Worm (Caenorhabditis elegans): ENCODE data around the gene C14A6.6.

The C14A6.6 gene

DNA sequence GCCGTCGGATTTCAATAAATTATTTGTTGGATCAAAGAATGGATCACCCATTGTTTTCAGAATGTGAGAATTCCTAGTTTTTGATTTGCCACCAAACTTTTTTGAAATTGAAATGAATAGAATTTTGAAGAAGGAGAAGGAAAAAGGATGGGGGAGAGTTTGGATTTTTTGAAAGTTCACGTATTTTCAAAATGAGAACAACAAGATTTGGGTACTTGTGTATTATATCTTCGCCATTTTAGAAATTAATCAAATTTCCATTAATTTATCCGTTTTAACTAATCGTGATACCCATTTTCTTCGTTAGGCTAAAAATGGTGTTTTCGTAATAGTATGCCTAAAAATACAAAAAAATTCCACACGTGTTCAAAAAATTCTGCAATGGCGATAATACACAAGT lies 4.5 kb upstream of the C14A6.6 start, which contains the start of gene C14A6.8:
C14A6.8 (minus strand) TSS at position 101 of the 400 bp plus-strand sequence.
- TF ChIP-seq M03D4.4 (tag; optimal IDR thresholded peaks at IDR 0.05) (no peak), lin-32 (GFP tag; optimal IDR thresholded peaks at IDR 0.05) (no peak), nhr-28 (tag; optimal IDR thresholded peaks at IDR 0.05) (no peak), mls-2 (tag; optimal IDR thresholded peaks at IDR 0.05) (no peak), ces-1 (GFP tag; optimal IDR thresholded peaks at IDR 0.05) (no peak), sem-2 (GFP tag; optimal IDR thresholded peaks at IDR 0.05) (no peak), ceh-39 (tag; optimal IDR thresholded peaks at IDR 0.05) (no peak), nhr-237 (tag; optimal IDR thresholded peaks at IDR 0.05) (no peak), unc-62 (GFP tag; optimal IDR thresholded peaks at IDR 0.05) (no peak), drap-1 (GFP tag; optimal IDR thresholded peaks at IDR 0.05) (no peak), unc-120 (tag; optimal IDR thresholded peaks at IDR 0.05; ENCODE audit: poor library complexity, severe bottlenecking) (no peak)

- TF ChIP-seq nhr-2 (tag; optimal IDR thresholded peaks at IDR 0.05) (no peak), lin-13 (tag; optimal IDR thresholded peaks at IDR 0.05) (no peak), sptf-1 (tag; optimal IDR thresholded peaks at IDR 0.05) (no peak), ham-2 (GFP tag; optimal IDR thresholded peaks at IDR 0.05) (no peak), elt-3 (tag; optimal IDR thresholded peaks at IDR 0.05) (no peak), cnd-1 (tag; optimal IDR thresholded peaks at IDR 0.05) (no peak)
Measured at ce11 chrV:18168266-18168665, 1.2 kb upstream of the C14A6.6 start, which contains the start of gene C14A6.7. TSS of gene C14A6.7 (minus strand) at chrV:18168366.

- no peak for TF ChIP-seq nhr-28 (tag; optimal IDR thresholded peaks at IDR 0.05)
- TF ChIP-seq zip-8 (tag; optimal IDR thresholded peaks at IDR 0.05): no peak
- TF ChIP-seq cnd-1 (tag; optimal IDR thresholded peaks at IDR 0.05): no peak
Measured at ce11 chrV:18164758-18165157, 2.3 kb downstream of the C14A6.6 start, which contains the start of gene C14A6.5. TSS of gene C14A6.5 (minus strand) at chrV:18164858.

ce11 chrV:18163434-18163833 lies 3.6 kb downstream of the C14A6.6 start:
- TF ChIP-seq ceh-83 (GFP tag; optimal IDR thresholded peaks at IDR 0.05): no peak
- TF ChIP-seq mab-5 (tag; optimal IDR thresholded peaks at IDR 0.05): no peak
- peak; percentile 96 for TF ChIP-seq zip-8 (tag; optimal IDR thresholded peaks at IDR 0.05)
- no peak for TF ChIP-seq unc-39 (tag; optimal IDR thresholded peaks at IDR 0.05)
- TF ChIP-seq mep-1 (tag; optimal IDR thresholded peaks at IDR 0.05): no peak

- TF ChIP-seq drap-1 (GFP tag; optimal IDR thresholded peaks at IDR 0.05): no peak
- TF ChIP-seq snpc-4 (tag; optimal IDR thresholded peaks at IDR 0.05): no peak
- TF ChIP-seq zip-8 (tag; optimal IDR thresholded peaks at IDR 0.05): no peak
- TF ChIP-seq nhr-76 (tag; optimal IDR thresholded peaks at IDR 0.05): no peak
- TF ChIP-seq elt-3 (tag; optimal IDR thresholded peaks at IDR 0.05): no peak
- no peak for TF ChIP-seq unc-62 (GFP tag; optimal IDR thresholded peaks at IDR 0.05)
- TF ChIP-seq bed-3 (GFP tag; optimal IDR thresholded peaks at IDR 0.05): no peak
- no peak for TF ChIP-seq mab-5 (tag; optimal IDR thresholded peaks at IDR 0.05)
Measured at ce11 chrV:18162568-18162967, 4.5 kb downstream of the C14A6.6 start, which contains the start of gene C14A6.12. TSS of gene C14A6.12 (minus strand) at chrV:18162668.

DNA sequence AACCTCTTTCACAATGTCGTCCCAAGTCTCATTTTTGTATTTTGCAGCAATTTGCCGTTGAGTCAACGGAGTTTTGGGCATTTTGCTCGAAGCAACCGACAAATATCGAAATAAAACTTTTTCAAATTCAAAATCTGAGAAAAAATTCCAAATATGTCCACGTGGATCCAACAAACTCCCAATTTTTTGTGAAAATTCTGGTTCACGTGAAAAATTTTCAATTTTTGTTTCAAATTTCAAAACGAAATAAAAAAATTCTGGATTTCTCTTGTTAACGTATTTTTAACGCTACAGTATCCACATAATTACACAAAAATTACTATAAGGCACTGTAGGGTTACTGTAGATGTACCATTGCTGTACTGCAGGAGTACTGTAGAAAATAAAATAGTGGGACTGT lies 5.8 kb downstream of the C14A6.6 start, which contains the start of gene C14A6.13:
C14A6.13 (minus strand) TSS at position 101 of the 400 bp plus-strand sequence.
- no peak for TF ChIP-seq M03D4.4 (tag; optimal IDR thresholded peaks at IDR 0.05)
- no peak for TF ChIP-seq drap-1 (GFP tag; optimal IDR thresholded peaks at IDR 0.05)
- no peak for TF ChIP-seq unc-62 (GFP tag; optimal IDR thresholded peaks at IDR 0.05)
- TF ChIP-seq ces-1 (GFP tag; optimal IDR thresholded peaks at IDR 0.05): no peak
- TF ChIP-seq sptf-1 (tag; optimal IDR thresholded peaks at IDR 0.05): no peak
- no peak for TF ChIP-seq snpc-4 (tag; optimal IDR thresholded peaks at IDR 0.05)
- no peak for TF ChIP-seq ceh-39 (tag; optimal IDR thresholded peaks at IDR 0.05)
- no peak for TF ChIP-seq nhr-12 (tag; optimal IDR thresholded peaks at IDR 0.05)
- no peak for TF ChIP-seq nhr-76 (tag; optimal IDR thresholded peaks at IDR 0.05)
- TF ChIP-seq hlh-1 (tag; optimal IDR thresholded peaks at IDR 0.05): no peak
- TF ChIP-seq nhr-2 (tag; optimal IDR thresholded peaks at IDR 0.05): no peak
- TF ChIP-seq ceh-83 (GFP tag; optimal IDR thresholded peaks at IDR 0.05): no peak
- TF ChIP-seq pha-4 (tag; optimal IDR thresholded peaks at IDR 0.05): no peak
- TF ChIP-seq ceh-43 (GFP tag; optimal IDR thresholded peaks at IDR 0.05): no peak
- no peak for TF ChIP-seq sem-2 (GFP tag; optimal IDR thresholded peaks at IDR 0.05)
- no peak for TF ChIP-seq elt-1 (tag; optimal IDR thresholded peaks at IDR 0.05; ENCODE audit: borderline replicate concordance, insufficient read depth)
- TF ChIP-seq mls-2 (tag; optimal IDR thresholded peaks at IDR 0.05): no peak
- no peak for TF ChIP-seq flh-1 (GFP tag; optimal IDR thresholded peaks at IDR 0.05)

All from whole organism, mixed stage, embryonic.